Worm (Caenorhabditis elegans) whole organism, late embryonic: ENCODE measurements around the gene Y5H2B.3.

ENCODE experiments used
- C08G9.2 ChIP-seq: sonication (generic microtip); optimal IDR thresholded peaks from 2 replicates; lab custom pipeline; 2016; ENCODE audit warnings: mild to moderate bottlenecking, missing genetic modification characterization, moderate library complexity, missing compliant biosample characterization
- C38D4.7 ChIP-seq: fragments of 200-800 bp; sonication (Bioruptor generic); optimal IDR thresholded peaks from 2 replicates; lab custom pipeline; 2018; ENCODE audit warnings: mild to moderate bottlenecking, missing genetic modification characterization, moderate library complexity, missing compliant biosample characterization
- F13H6.1 ChIP-seq: sonication (generic microtip); optimal IDR thresholded peaks from 2 replicates; lab custom pipeline; 2016; ENCODE audit warnings: missing genetic modification characterization, missing compliant biosample characterization
- T23F11.4 ChIP-seq: fragments of 200-800 bp; sonication (Bioruptor generic); optimal IDR thresholded peaks from 2 replicates; lab custom pipeline; 2018; ENCODE audit warnings: mild to moderate bottlenecking, missing genetic modification characterization, missing compliant biosample characterization
- ama-1 ChIP-seq: fragments of 150-350 bp; optimal IDR thresholded peaks from 2 replicates; lab custom pipeline; 2014
- ceh-18 ChIP-seq: sonication (generic microtip); optimal IDR thresholded peaks from 2 replicates; lab custom pipeline; 2016; ENCODE audit warnings: missing genetic modification characterization, missing compliant biosample characterization
- ceh-19 ChIP-seq: fragments of 200-800 bp; sonication (Bioruptor generic); optimal IDR thresholded peaks from 2 replicates; lab custom pipeline; 2018; ENCODE audit warnings: mild to moderate bottlenecking, missing genetic modification characterization, missing compliant biosample characterization
- ceh-34 ChIP-seq: sonication (generic microtip); optimal IDR thresholded peaks from 2 replicates; lab custom pipeline; 2016; ENCODE audit warnings: mild to moderate bottlenecking, missing genetic modification characterization, missing compliant biosample characterization
- ceh-48 ChIP-seq: sonication (generic microtip); optimal IDR thresholded peaks from 2 replicates; lab custom pipeline; 2016; ENCODE audit warnings: missing genetic modification characterization, inconsistent platforms, missing compliant biosample characterization
- ceh-6 ChIP-seq: fragments of 200-800 bp; sonication (Bioruptor generic); optimal IDR thresholded peaks from 2 replicates; lab custom pipeline; 2018; ENCODE audit warnings: mild to moderate bottlenecking, missing genetic modification characterization, missing compliant biosample characterization
- che-1 ChIP-seq: sonication (generic microtip); optimal IDR thresholded peaks from 2 replicates; lab custom pipeline; 2016; ENCODE audit warnings: mild to moderate bottlenecking, missing genetic modification characterization, missing compliant biosample characterization
- dve-1 ChIP-seq: sonication (generic microtip); optimal IDR thresholded peaks from 2 replicates; lab custom pipeline; 2017; ENCODE audit warnings: antibody characterized with exemption, mild to moderate bottlenecking, missing genetic modification characterization, missing compliant biosample characterization
- elt-2 ChIP-seq: sonication (generic microtip); optimal IDR thresholded peaks from 2 replicates; lab custom pipeline; 2016; ENCODE audit warnings: missing genetic modification reagents, missing genetic modification characterization, missing compliant biosample characterization
- elt-4 ChIP-seq: sonication (generic microtip); optimal IDR thresholded peaks from 2 replicates; lab custom pipeline; 2016; ENCODE audit warnings: missing genetic modification characterization, missing compliant biosample characterization
- eyg-1 ChIP-seq: sonication (generic microtip); optimal IDR thresholded peaks from 2 replicates; lab custom pipeline; 2016; ENCODE audit warnings: missing genotype, missing genetic modification characterization, missing compliant biosample characterization
- fkh-10 ChIP-seq: fragments of 150-350 bp; optimal IDR thresholded peaks from 2 replicates; lab custom pipeline; 2014; ENCODE audit warnings: missing biosample characterization, missing genetic modification reagents, missing genetic modification characterization
- fkh-6 ChIP-seq: sonication (generic microtip); optimal IDR thresholded peaks from 2 replicates; lab custom pipeline; 2016; ENCODE audit warnings: missing genetic modification characterization, missing compliant biosample characterization
- hlh-13 ChIP-seq: fragments of 200-800 bp; sonication (Bioruptor generic); optimal IDR thresholded peaks from 2 replicates; lab custom pipeline; 2018; ENCODE audit warnings: mild to moderate bottlenecking, missing genetic modification characterization, missing compliant biosample characterization
- hlh-30 ChIP-seq: sonication (generic microtip); optimal IDR thresholded peaks from 2 replicates; lab custom pipeline; 2017; ENCODE audit warnings: antibody characterized with exemption, missing genetic modification characterization, missing compliant biosample characterization; ENCODE audit not compliant: insufficient read depth
- hlh-6 ChIP-seq: sonication (generic microtip); optimal IDR thresholded peaks from 2 replicates; lab custom pipeline; 2016; ENCODE audit warnings: missing genotype, missing genetic modification characterization, missing compliant biosample characterization
- lim-6 ChIP-seq: sonication (generic microtip); optimal IDR thresholded peaks from 2 replicates; lab custom pipeline; 2016; ENCODE audit warnings: missing genetic modification characterization, missing compliant biosample characterization
- madf-2 ChIP-seq: sonication (generic microtip); optimal IDR thresholded peaks from 2 replicates; lab custom pipeline; 2017; ENCODE audit warnings: missing genetic modification characterization, missing compliant biosample characterization
- mec-3 ChIP-seq: sonication (generic microtip); optimal IDR thresholded peaks from 2 replicates; lab custom pipeline; 2016; ENCODE audit warnings: borderline replicate concordance, missing genetic modification characterization, missing compliant biosample characterization
- nfya-1 ChIP-seq: sonication (generic microtip); optimal IDR thresholded peaks from 2 replicates; lab custom pipeline; 2017; ENCODE audit warnings: missing genetic modification characterization, mild to moderate bottlenecking, missing compliant biosample characterization, antibody characterized with exemption, moderate library complexity
- nhr-232 ChIP-seq: sonication (generic microtip); optimal IDR thresholded peaks from 2 replicates; lab custom pipeline; 2016; ENCODE audit warnings: missing genetic modification characterization, missing compliant biosample characterization
- pag-3 ChIP-seq: sonication (generic microtip); optimal IDR thresholded peaks from 2 replicates; lab custom pipeline; 2016; ENCODE audit warnings: missing compliant biosample characterization, missing genetic modification characterization, borderline replicate concordance
- pros-1 ChIP-seq: fragments of 150-350 bp; optimal IDR thresholded peaks from 2 replicates; lab custom pipeline; 2014; ENCODE audit warnings: missing biosample characterization, missing genetic modification reagents, missing genetic modification characterization
- rnt-1 ChIP-seq: sonication (generic microtip); optimal IDR thresholded peaks from 2 replicates; lab custom pipeline; 2016; ENCODE audit warnings: missing genetic modification characterization, missing compliant biosample characterization
- sox-2 ChIP-seq: fragments of 200-800 bp; sonication (Bioruptor generic); IDR thresholded peaks from 2 replicates; pipeline ENCODE4 v1.3.6; 2022; ENCODE audit warnings: missing genetic modification reagents, missing genetic modification characterization, missing compliant biosample characterization
- syd-9 ChIP-seq: sonication (generic microtip); optimal IDR thresholded peaks from 2 replicates; lab custom pipeline; 2016; ENCODE audit warnings: mild to moderate bottlenecking, missing genetic modification characterization, moderate library complexity, missing compliant biosample characterization
- tbx-2 ChIP-seq: sonication (generic microtip); optimal IDR thresholded peaks from 2 replicates; lab custom pipeline; 2016; ENCODE audit warnings: missing genetic modification characterization, missing compliant biosample characterization
- tbx-7 ChIP-seq: sonication (generic microtip); optimal IDR thresholded peaks from 2 replicates; lab custom pipeline; 2016; ENCODE audit warnings: missing genotype, missing genetic modification characterization, missing compliant biosample characterization
- ttx-3 ChIP-seq: sonication (generic microtip); optimal IDR thresholded peaks from 2 replicates; lab custom pipeline; 2016; ENCODE audit warnings: missing genetic modification reagents, missing genetic modification characterization, missing compliant biosample characterization
- unc-3 ChIP-seq, 2 experiments: fragments of 200-800 bp in 1 of 2; sonication (Bioruptor generic) in 1 of 2; sonication (generic microtip) in 1 of 2; conservative IDR thresholded peaks in 1 of 2; optimal IDR thresholded peaks in 1 of 2; 2 replicates each; pipeline versions ENCODE4 v1.3.6 to Lab custom; 2016 to 2022; ENCODE audit warnings: missing compliant biosample characterization in 2 of 2, missing genetic modification characterization in 2 of 2, missing genetic modification reagents in 1 of 2
- unc-55 ChIP-seq: sonication (generic microtip); optimal IDR thresholded peaks from 2 replicates; lab custom pipeline; 2017; ENCODE audit warnings: missing biosample characterization, missing genetic modification reagents, missing genetic modification characterization

Y5H2B.3 gene

DNA sequence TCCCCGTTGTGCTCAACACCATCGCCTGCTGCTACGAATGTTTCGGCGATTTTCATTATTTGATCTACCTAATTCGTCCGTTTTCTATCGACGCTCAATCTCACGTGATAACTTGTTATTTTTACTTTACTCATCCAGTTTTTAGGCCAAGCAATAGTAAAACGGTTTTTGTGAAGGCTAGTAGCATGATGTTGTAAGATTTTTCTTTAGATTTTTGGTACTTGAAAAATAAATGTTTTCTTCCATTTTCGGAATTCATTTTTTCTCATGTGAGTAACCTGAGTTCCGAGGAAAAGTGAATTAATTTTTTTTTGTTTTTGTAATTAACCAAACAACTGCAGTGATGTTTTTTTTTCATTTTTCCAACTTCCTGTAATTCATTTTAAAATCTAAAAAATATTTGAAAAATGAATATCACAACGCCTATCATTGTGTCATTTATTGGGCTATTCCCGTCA is 10.8 kb upstream of the Y5H2B.3 start, which contains the start of gene srbc-17:
Gene srbc-17 (plus strand): TSS at position 408 of the 458 bp plus-strand sequence.
- TF ChIP-seq dve-1 (tag; lab: Kevin White, UChicago): no peak

ce11 chrV:2179214-2179613 is 8.9 kb upstream of the Y5H2B.3 start, which contains the start of gene cyp-33C1:
TSS of gene cyp-33C1 (plus strand) at chrV:2179514.
- no peak for TF ChIP-seq T23F11.4
- TF ChIP-seq syd-9 (tag; lab: Kevin White, UChicago): no peak
- no peak for TF ChIP-seq unc-55 (GFP tag; lab: Kevin White, UChicago)
- TF ChIP-seq ceh-6: no peak
- TF ChIP-seq lim-6 (tag; lab: Kevin White, UChicago): no peak
- TF ChIP-seq unc-3 (GFP tag; conservative IDR thresholded peaks at IDR 0.05; lab: Robert Waterston, UW): no peak
- no peak for TF ChIP-seq unc-3 (tag; optimal IDR thresholded peaks at IDR 0.05; lab: Kevin White, UChicago)
- TF ChIP-seq eyg-1: no peak
- no peak for TF ChIP-seq pag-3 (tag; lab: Kevin White, UChicago)
- no peak for TF ChIP-seq elt-2 (tag; lab: Kevin White, UChicago)
- no peak for TF ChIP-seq rnt-1 (tag; lab: Kevin White, UChicago)
- TF ChIP-seq ttx-3 (tag; lab: Kevin White, UChicago): no peak
- no peak for TF ChIP-seq hlh-6 (tag; lab: Kevin White, UChicago)
- TF ChIP-seq madf-2 (tag; lab: Kevin White, UChicago): no peak
- no peak for TF ChIP-seq hlh-13 (GFP tag; lab: Kevin White, UChicago)
- no peak for TF ChIP-seq pros-1 (tag; lab: Kevin White, UChicago)
- no peak for TF ChIP-seq ama-1
- TF ChIP-seq C38D4.7 (GFP tag; lab: Kevin White, UChicago): no peak
- no peak for TF ChIP-seq che-1
- no peak for TF ChIP-seq nhr-232 (tag; lab: Kevin White, UChicago)

DNA sequence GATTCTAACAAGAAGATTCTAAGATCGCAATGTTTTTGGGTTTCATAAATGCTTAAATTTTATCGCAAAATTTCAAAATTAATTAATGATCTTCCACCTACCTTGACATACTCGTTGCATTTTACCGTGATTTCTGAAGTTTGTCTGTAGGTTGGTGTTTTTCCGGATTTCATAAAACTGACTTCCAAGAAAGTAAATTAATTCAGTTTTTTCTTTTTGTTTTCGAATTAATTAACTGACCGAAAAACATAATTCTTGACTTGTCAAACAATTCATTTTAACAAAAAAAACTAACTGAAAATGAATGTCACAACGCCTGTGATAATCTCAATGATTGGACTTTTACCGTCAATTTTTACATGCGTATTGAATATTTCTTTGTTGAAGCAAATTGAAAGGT is 6.4 kb upstream of the Y5H2B.3 start, which contains the start of gene srbc-16:
Gene srbc-16 (plus strand): TSS at position 301 of the 400 bp plus-strand sequence.
- no peak for TF ChIP-seq ceh-34 (tag; lab: Kevin White, UChicago)
- no peak for TF ChIP-seq hlh-6 (tag; lab: Kevin White, UChicago)
- no peak for TF ChIP-seq tbx-7 (tag; lab: Kevin White, UChicago)

ce11 chrV:2183162-2183561 is 4.9 kb upstream of the Y5H2B.3 start, which contains the start of gene cyp-33C2:
TSS of gene cyp-33C2 (plus strand) at chrV:2183488.
- TF ChIP-seq C08G9.2: no peak
- no peak for TF ChIP-seq nfya-1
- TF ChIP-seq ceh-6: no peak
- no peak for TF ChIP-seq tbx-2
- no peak for TF ChIP-seq rnt-1 (tag; lab: Kevin White, UChicago)
- TF ChIP-seq ceh-19 (GFP tag; lab: Kevin White, UChicago): no peak
- TF ChIP-seq hlh-30 (tag; lab: Kevin White, UChicago): no peak
- no peak for TF ChIP-seq eyg-1
- TF ChIP-seq fkh-10 (GFP tag; lab: Kevin White, UChicago): no peak
- TF ChIP-seq ama-1: no peak
- TF ChIP-seq mec-3 (tag; lab: Kevin White, UChicago): no peak
- TF ChIP-seq hlh-6 (tag; lab: Kevin White, UChicago): no peak
- no peak for TF ChIP-seq F13H6.1 (tag; lab: Kevin White, UChicago)
- TF ChIP-seq ceh-34 (tag; lab: Kevin White, UChicago): no peak
- TF ChIP-seq dve-1 (tag; lab: Kevin White, UChicago): no peak
- TF ChIP-seq fkh-6: no peak
- no peak for TF ChIP-seq sox-2
- no peak for TF ChIP-seq ceh-18 (tag; lab: Kevin White, UChicago)
- TF ChIP-seq, all 69 proteins: peak for 0

ce11 chrV:2185486-2185885 is 2.6 kb upstream of the Y5H2B.3 start:
- TF ChIP-seq F13H6.1 (tag; lab: Kevin White, UChicago) (no peak), ceh-48 (tag; lab: Kevin White, UChicago) (no peak), elt-4 (tag; lab: Kevin White, UChicago) (peak; percentile 5), nhr-232 (tag; lab: Kevin White, UChicago) (no peak)
